Fruit fly (Drosophila melanogaster) whole organism, embryonic: Measurements from ENCODE around the gene CG6296.

ENCODE experiments used
- CG10462 ChIP-seq: fragments of 200-800 bp; sonication (Bioruptor generic); optimal IDR thresholded peaks from 2 replicates; lab custom pipeline; 2016; ENCODE audit warnings: missing biosample characterization, missing genetic modification characterization
- CG10543 ChIP-seq: fragments of 200-800 bp; sonication (Bioruptor generic); optimal IDR thresholded peaks from 3 replicates; lab custom pipeline; 2017; ENCODE audit warnings: missing biosample characterization, mild to moderate bottlenecking, missing genetic modification characterization, moderate library complexity
- CG12236 ChIP-seq: fragments of 200-800 bp; sonication (Bioruptor generic); optimal IDR thresholded peaks from 2 replicates; lab custom pipeline; 2016; ENCODE audit warnings: missing biosample characterization, missing genetic modification characterization
- CG14050 ChIP-seq: fragments of 200-800 bp; sonication (Bioruptor generic); IDR thresholded peaks from 3 replicates; pipeline ENCODE4 v1.3.6; 2022; ENCODE audit warnings: missing biosample characterization, missing genetic modification characterization
- CG14667 ChIP-seq: fragments of 200-800 bp; sonication (Bioruptor generic); IDR thresholded peaks from 2 replicates; pipeline ENCODE4 v1.3.6; 2022; ENCODE audit warnings: missing biosample characterization, missing genetic modification characterization
- CG15514 ChIP-seq: fragments of 200-800 bp; sonication (Bioruptor generic); optimal IDR thresholded peaks from 3 replicates; lab custom pipeline; 2017; ENCODE audit warnings: missing biosample characterization, missing genetic modification characterization, mild to moderate bottlenecking, moderate library complexity, missing genetic modification reagents
- CG17385 ChIP-seq: fragments of 200-800 bp; sonication (Bioruptor generic); optimal IDR thresholded peaks from 3 replicates; lab custom pipeline; 2018; ENCODE audit warnings: missing biosample characterization, mild to moderate bottlenecking, missing genetic modification characterization
- CG17829 ChIP-seq: fragments of 200-800 bp; optimal IDR thresholded peaks from 2 replicates; lab custom pipeline; 2019; ENCODE audit warnings: missing biosample characterization, mild to moderate bottlenecking, missing genetic modification characterization, moderate library complexity
- CG1832 ChIP-seq: fragments of 200-800 bp; sonication (Bioruptor generic); optimal IDR thresholded peaks from 2 replicates; lab custom pipeline; 2017; ENCODE audit warnings: missing biosample characterization, mild to moderate bottlenecking, missing genetic modification characterization, inconsistent platforms
- CG3281 ChIP-seq: fragments of 200-800 bp; sonication (Bioruptor generic); optimal IDR thresholded peaks from 3 replicates; lab custom pipeline; 2017; ENCODE audit warnings: missing biosample characterization, mild to moderate bottlenecking, missing genetic modification characterization
- CG3407 ChIP-seq: fragments of 200-800 bp; sonication (Bioruptor generic); optimal IDR thresholded peaks from 2 replicates; lab custom pipeline; 2018; ENCODE audit warnings: missing biosample characterization, mild to moderate bottlenecking, missing genetic modification characterization
- CG34376 ChIP-seq: fragments of 200-800 bp; sonication (Bioruptor generic); optimal IDR thresholded peaks from 2 replicates; lab custom pipeline; 2018; ENCODE audit warnings: missing biosample characterization, mild to moderate bottlenecking, missing genetic modification characterization
- CG4404 ChIP-seq: fragments of 200-800 bp; sonication (Bioruptor generic); IDR thresholded peaks from 2 replicates; pipeline ENCODE4 v1.3.6; 2022; ENCODE audit warnings: missing biosample characterization, missing genetic modification characterization
- CG6175 ChIP-seq: fragments of 200-800 bp; sonication (Bioruptor generic); IDR thresholded peaks from 3 replicates; pipeline ENCODE4 v1.3.6; 2022; ENCODE audit warnings: missing biosample characterization, missing genetic modification characterization
- CG8290 ChIP-seq, 3 experiments: fragments of 200-800 bp; sonication (Bioruptor generic); optimal IDR thresholded peaks; 2 replicates each; lab custom pipeline; 2016 to 2019; ENCODE audit warnings: missing biosample characterization in 3 of 3, missing genetic modification characterization in 3 of 3, mild to moderate bottlenecking in 2 of 3, moderate library complexity in 1 of 3
- CG9797 ChIP-seq: fragments of 200-800 bp; sonication (Bioruptor generic); optimal IDR thresholded peaks from 3 replicates; lab custom pipeline; 2018; ENCODE audit warnings: missing biosample characterization, mild to moderate bottlenecking, missing genetic modification characterization
- CG9932 ChIP-seq: fragments of 200-800 bp; sonication (Bioruptor generic); IDR thresholded peaks from 2 replicates; pipeline ENCODE4 v1.3.6; 2022; ENCODE audit warnings: missing biosample characterization, missing genetic modification characterization
- Deaf1 ChIP-seq: fragments of 200-800 bp; optimal IDR thresholded peaks from 3 replicates; lab custom pipeline; 2019; ENCODE audit warnings: missing biosample characterization, mild to moderate bottlenecking, missing genetic modification characterization, moderate library complexity
- Doc3 ChIP-seq: fragments of 200-800 bp; sonication (Bioruptor generic); IDR thresholded peaks from 3 replicates; pipeline ENCODE4 v1.3.6; 2022; ENCODE audit warnings: missing biosample characterization, missing genetic modification characterization; ENCODE audit not compliant: partially characterized antibody
- Dp ChIP-seq: fragments of 200-800 bp; sonication (Bioruptor generic); optimal IDR thresholded peaks from 2 replicates; lab custom pipeline; 2018; ENCODE audit warnings: missing biosample characterization, mild to moderate bottlenecking, missing genetic modification characterization, moderate library complexity
- PHDP ChIP-seq: fragments of 200-800 bp; sonication (Bioruptor generic); optimal IDR thresholded peaks from 3 replicates; lab custom pipeline; 2018; ENCODE audit warnings: missing biosample characterization, mild to moderate bottlenecking, missing genetic modification characterization, moderate library complexity
- Ptx1 ChIP-seq: fragments of 200-800 bp; sonication (Bioruptor generic); IDR thresholded peaks from 2 replicates; pipeline ENCODE4 v1.3.6; 2022; ENCODE audit warnings: missing biosample characterization, missing genetic modification characterization
- Sry-δ ChIP-seq: fragments of 200-800 bp; sonication (Bioruptor generic); optimal IDR thresholded peaks from 2 replicates; lab custom pipeline; 2016; ENCODE audit warnings: missing biosample characterization, missing genetic modification characterization
- abd-A ChIP-seq: fragments of 200-800 bp; sonication (Bioruptor generic); optimal IDR thresholded peaks from 3 replicates; lab custom pipeline; 2019; ENCODE audit warnings: missing biosample characterization, mild to moderate bottlenecking, missing genetic modification characterization, moderate library complexity
- bab2 ChIP-seq: fragments of 200-800 bp; sonication (Bioruptor generic); optimal IDR thresholded peaks from 2 replicates; lab custom pipeline; 2016; ENCODE audit warnings: missing biosample characterization, missing genetic modification characterization
- bcd ChIP-seq: fragments of 200-800 bp; sonication (Bioruptor generic); optimal IDR thresholded peaks from 2 replicates; lab custom pipeline; 2017; ENCODE audit warnings: missing biosample characterization, mild to moderate bottlenecking, missing genetic modification characterization
- bsh ChIP-seq, 2 experiments: fragments of 200-800 bp; sonication (Bioruptor generic); optimal IDR thresholded peaks; 2 replicates each; lab custom pipeline; 2017 to 2018; ENCODE audit warnings: mild to moderate bottlenecking in 2 of 2, missing biosample characterization in 2 of 2, missing genetic modification characterization in 2 of 2, moderate library complexity in 1 of 2
- ci ChIP-seq: fragments of 200-800 bp; sonication (Bioruptor generic); IDR thresholded peaks from 3 replicates; pipeline ENCODE4 v1.3.6; 2022; ENCODE audit warnings: missing biosample characterization, missing genetic modification characterization
- corto ChIP-seq: fragments of 200-800 bp; sonication (Bioruptor generic); optimal IDR thresholded peaks from 2 replicates; lab custom pipeline; 2016; ENCODE audit warnings: missing biosample characterization, mild to moderate bottlenecking, missing genetic modification characterization, moderate library complexity
- crol ChIP-seq: fragments of 200-800 bp; sonication (Bioruptor generic); IDR thresholded peaks from 2 replicates; pipeline ENCODE4 v1.3.6; 2022; ENCODE audit warnings: missing biosample characterization, missing genetic modification characterization
- dan ChIP-seq: fragments of 200-800 bp; sonication (Bioruptor generic); IDR thresholded peaks from 2 replicates; pipeline ENCODE4 v1.3.6; 2022; ENCODE audit warnings: missing biosample characterization, missing genetic modification characterization
- fu2 ChIP-seq: fragments of 200-800 bp; sonication (Bioruptor generic); optimal IDR thresholded peaks from 2 replicates; lab custom pipeline; 2016; ENCODE audit warnings: missing biosample characterization, missing genetic modification characterization
- gce ChIP-seq: fragments of 200-800 bp; sonication (Bioruptor generic); IDR thresholded peaks from 3 replicates; pipeline ENCODE4 v1.3.6; 2022; ENCODE audit warnings: missing biosample characterization, missing genetic modification characterization
- gem ChIP-seq: fragments of 200-800 bp; sonication (Bioruptor generic); optimal IDR thresholded peaks from 2 replicates; lab custom pipeline; 2019; ENCODE audit warnings: missing biosample characterization, mild to moderate bottlenecking, missing genetic modification characterization, moderate library complexity
- hth ChIP-seq: fragments of >200 bp; optimal IDR thresholded peaks from 2 replicates; lab custom pipeline; 2017; ENCODE audit warnings: inconsistent platforms
- klu ChIP-seq: fragments of 200-800 bp; sonication (Bioruptor generic); IDR thresholded peaks from 2 replicates; pipeline ENCODE4 v1.3.6; 2022; ENCODE audit warnings: missing biosample characterization, missing genetic modification characterization
- lov ChIP-seq, 2 experiments: fragments of 200-800 bp in 1 of 2; fragments of >200 bp in 1 of 2; sonication (Bioruptor generic) in 1 of 2; IDR thresholded peaks in 1 of 2; optimal IDR thresholded peaks in 1 of 2; 2 replicates in 1 of 2; 3 replicates in 1 of 2; pipeline versions ENCODE4 v1.3.6 to Lab custom; 2017 to 2022; ENCODE audit warnings: missing biosample characterization in 1 of 2, missing genetic modification characterization in 1 of 2
- nmo ChIP-seq: fragments of 200-800 bp; sonication (Bioruptor generic); optimal IDR thresholded peaks from 2 replicates; lab custom pipeline; 2018; ENCODE audit warnings: missing biosample characterization, mild to moderate bottlenecking, missing genetic modification characterization, moderate library complexity
- org-1 ChIP-seq: fragments of 200-800 bp; sonication (Bioruptor generic); optimal IDR thresholded peaks from 2 replicates; lab custom pipeline; 2017; ENCODE audit warnings: missing biosample characterization, missing genetic modification characterization
- pita ChIP-seq: fragments of 200-800 bp; sonication (Bioruptor generic); optimal IDR thresholded peaks from 2 replicates; lab custom pipeline; 2017; ENCODE audit warnings: missing biosample characterization, mild to moderate bottlenecking, missing genetic modification characterization
- pnt ChIP-seq: fragments of 200-800 bp; sonication (Bioruptor generic); optimal IDR thresholded peaks from 3 replicates; lab custom pipeline; 2016; ENCODE audit warnings: missing biosample characterization, missing genetic modification characterization
- ranshi ChIP-seq: fragments of 200-800 bp; sonication (Bioruptor generic); IDR thresholded peaks from 2 replicates; pipeline ENCODE4 v1.3.6; 2022; ENCODE audit warnings: missing biosample characterization, missing genetic modification characterization
- sd ChIP-seq: fragments of 200-800 bp; sonication (Bioruptor generic); optimal IDR thresholded peaks from 3 replicates; lab custom pipeline; 2018; ENCODE audit warnings: missing biosample characterization, mild to moderate bottlenecking, missing genetic modification characterization, moderate library complexity
- shn ChIP-seq: fragments of 200-800 bp; sonication (Bioruptor generic); optimal IDR thresholded peaks from 3 replicates; lab custom pipeline; 2016; ENCODE audit warnings: missing biosample characterization, missing genetic modification characterization
- toy ChIP-seq: fragments of 200-800 bp; sonication (Bioruptor generic); IDR thresholded peaks from 2 replicates; pipeline ENCODE4 v1.3.6; 2022; ENCODE audit warnings: missing biosample characterization, missing genetic modification characterization
- trem ChIP-seq: fragments of 200-800 bp; optimal IDR thresholded peaks from 3 replicates; lab custom pipeline; 2019; ENCODE audit warnings: missing biosample characterization, mild to moderate bottlenecking, missing genetic modification characterization, moderate library complexity
- vnd ChIP-seq: fragments of 200-800 bp; sonication (Bioruptor generic); IDR thresholded peaks from 3 replicates; pipeline ENCODE4 v1.3.6; 2022; ENCODE audit warnings: missing biosample characterization, missing genetic modification characterization; ENCODE audit not compliant: partially characterized antibody
- wdn ChIP-seq: fragments of 200-800 bp; sonication (Bioruptor generic); IDR thresholded peaks from 2 replicates; pipeline ENCODE4 v1.3.6; 2022; ENCODE audit warnings: missing biosample characterization, missing genetic modification characterization
- zen2 ChIP-seq: fragments of 200-800 bp; sonication (Bioruptor generic); IDR thresholded peaks from 3 replicates; pipeline ENCODE4 v1.3.6; 2022; ENCODE audit warnings: missing biosample characterization, missing genetic modification characterization; ENCODE audit not compliant: partially characterized antibody

CG6296 gene

dm6 chr3R:26989802-26990509 is 15.3 kb downstream of the CG6296 start, which contains the start of gene CG31076 (continued):
- peak; percentile 28 for TF ChIP-seq nmo (GFP tag; lab: Kevin White, UChicago)
- TF ChIP-seq gem = peak; percentile 55
- TF ChIP-seq CG14050 (GFP tag; lab: Robert Waterston, UW) = 0 out of 3 replicates have a peak, but pooled peaks have one; percentile 15
- TF ChIP-seq pita (GFP tag; lab: Kevin White, UChicago) = no peak
- TF ChIP-seq pnt (GFP tag; lab: Kevin White, UChicago) = no peak
- TF ChIP-seq vnd = no peak
- TF ChIP-seq corto (GFP tag; lab: Kevin White, UChicago) = peak; percentile 39
- no peak for TF ChIP-seq trem (tag; lab: Kevin White, UChicago)
- TF ChIP-seq CG14667 = peak; percentile 19; the same call in 1 of the 2 replicates
- TF ChIP-seq sd (tag; lab: Kevin White, UChicago) = peak; percentile 77
- no peak for TF ChIP-seq dan (GFP tag; lab: Robert Waterston, UW)
- no peak for TF ChIP-seq gce
- TF ChIP-seq Deaf1 = peak; percentile 34
- TF ChIP-seq bab2 (GFP tag; lab: Kevin White, UChicago) = no peak
- TF ChIP-seq CG6175 (GFP tag; lab: Robert Waterston, UW) = no peak
- no peak for TF ChIP-seq Sry-δ (GFP tag; lab: Kevin White, UChicago)
- TF ChIP-seq shn = no peak
- no peak for TF ChIP-seq toy
- TF ChIP-seq CG8290 (GFP tag; optimal IDR thresholded peaks at IDR 0.05; lab: Kevin White, UChicago) = no peak
- no peak for TF ChIP-seq CG8290 (tag; optimal IDR thresholded peaks at IDR 0.05; lab: Kevin White, UChicago)
- no peak for TF ChIP-seq ranshi
- TF ChIP-seq hth = no peak
- no peak for TF ChIP-seq CG9797 (GFP tag; lab: Kevin White, UChicago)
- no peak for TF ChIP-seq org-1
- TF ChIP-seq CG4404 (GFP tag; lab: Robert Waterston, UW) = no peak
- TF ChIP-seq Ptx1 (GFP tag; lab: Robert Waterston, UW) = peak; percentile 49
- no peak for TF ChIP-seq CG1832
- TF ChIP-seq bsh (GFP tag; optimal IDR thresholded peaks at IDR 0.05; lab: Kevin White, UChicago) = no peak
- no peak for TF ChIP-seq Dp (GFP tag; lab: Kevin White, UChicago)
- TF ChIP-seq CG17829 = no peak
- TF ChIP-seq abd-A (tag; lab: Kevin White, UChicago) = no peak
- no peak for TF ChIP-seq crol
- no peak for TF ChIP-seq Doc3 (GFP tag; lab: Robert Waterston, UW)
- peak; percentile 47 for TF ChIP-seq CG10543 (GFP tag; lab: Kevin White, UChicago)
- TF ChIP-seq CG3407 (GFP tag; lab: Kevin White, UChicago) = no peak
- no peak for TF ChIP-seq CG9932 (GFP tag; lab: Robert Waterston, UW)
- no peak for TF ChIP-seq lov (optimal IDR thresholded peaks at IDR 0.05; lab: Kevin White, UChicago)
- TF ChIP-seq lov (GFP tag; IDR thresholded peaks at IDR 0.05; lab: Robert Waterston, UW) = no peak
- no peak for TF ChIP-seq PHDP (tag; lab: Kevin White, UChicago)
- TF ChIP-seq CG15514 (GFP tag; lab: Kevin White, UChicago) = peak; percentile 30
- no peak for TF ChIP-seq CG10462
- TF ChIP-seq CG34376 = peak; percentile 9
- TF ChIP-seq bcd (GFP tag; lab: Kevin White, UChicago) = peak; percentile 18
- TF ChIP-seq ci = 0 out of 3 replicates have a peak, but pooled peaks have one; percentile 30
- no peak for TF ChIP-seq fu2
- TF ChIP-seq zen2 (GFP tag; lab: Robert Waterston, UW) = no peak
- peak; percentile 6 for TF ChIP-seq CG17385 (GFP tag; lab: Kevin White, UChicago)
- no peak for TF ChIP-seq klu (GFP tag; lab: Robert Waterston, UW)
- TF ChIP-seq wdn (GFP tag; lab: Robert Waterston, UW) = no peak
- no peak for TF ChIP-seq CG12236 (GFP tag; lab: Kevin White, UChicago)
- peak; percentile 14 for TF ChIP-seq CG3281
